Fruit fly (Drosophila melanogaster) whole organism, wandering third instar larva: ENCODE measurements around the gene Sap30.
A peak's percentile ranks its signal among the peaks of the same experiment; 100 is the strongest.

Experiments used
- Dif ChIP-seq: fragments of 200-275, 200-300 bp; sonication (Bioruptor generic); optimal IDR thresholded peaks from 2 replicates; lab custom pipeline; 2018; ENCODE audit warnings: missing biosample characterization, missing genetic modification characterization; ENCODE audit not compliant: partially characterized antibody
- Hr83 ChIP-seq: fragments of 200-300 bp; sonication (Bioruptor generic); optimal IDR thresholded peaks from 2 replicates; lab custom pipeline; 2016; ENCODE audit warnings: missing biosample characterization, mild to moderate bottlenecking, missing genetic modification characterization, moderate library complexity; ENCODE audit not compliant: poor library complexity, severe bottlenecking
- Jra ChIP-seq: sonication (Bioruptor generic); optimal IDR thresholded peaks from 2 replicates; lab custom pipeline; 2016; ENCODE audit warnings: missing biosample characterization, missing genetic modification characterization
- Myc ChIP-seq: fragments of >200 bp; optimal IDR thresholded peaks from 2 replicates; lab custom pipeline; 2017
- N ChIP-seq: fragments of >200 bp; optimal IDR thresholded peaks from 2 replicates; lab custom pipeline; 2018; ENCODE audit warnings: missing biosample characterization, missing external identifiers, missing genetic modification characterization
- dmrt93B ChIP-seq: fragments of 200-800 bp; sonication (Bioruptor generic); optimal IDR thresholded peaks from 2 replicates; lab custom pipeline; 2018; ENCODE audit warnings: missing biosample characterization, mild to moderate bottlenecking, missing genetic modification characterization
- h ChIP-seq: fragments of 200-800 bp; sonication (Bioruptor generic); optimal IDR thresholded peaks from 3 replicates; lab custom pipeline; 2016; ENCODE audit warnings: missing biosample characterization, mild to moderate bottlenecking, missing genetic modification characterization
- usp ChIP-seq: fragments of >200 bp; optimal IDR thresholded peaks from 2 replicates; lab custom pipeline; 2017; ENCODE audit warnings: missing biosample characterization, missing genetic modification characterization

dm6 chrX:16786860-16787415 lies at the start of gene Sap30, which contains the start of gene CG9609:
- TF ChIP-seq h (GFP tag; lab: Kevin White, UChicago) (no peak), usp (no peak), Myc (lab: Kevin White, UChicago) (no peak), Hr83 (GFP tag; lab: Kevin White, UChicago) (peak; percentile 28), N (no peak), Dif (GFP tag; lab: Kevin White, UChicago) (no peak), Jra (GFP tag; lab: Kevin White, UChicago) (no peak), dmrt93B (GFP tag; lab: Kevin White, UChicago) (no peak)
